Fruit fly (Drosophila melanogaster) S2 (cell line): ENCODE data around the gene CG15160.

Experiments
- CG8478 ChIP-seq: fragments of >200 bp; optimal IDR thresholded peaks from 2 replicates; lab custom pipeline; 2018
- CTCF ChIP-seq, 2 experiments: fragments of >200 bp; optimal IDR thresholded peaks; 2 replicates each; lab custom pipeline; 2018

- no peak for TF ChIP-seq CG8478
- no peak for TF ChIP-seq CTCF (optimal IDR thresholded peaks at IDR 0.05; lab: Kevin White, UChicago)
These were observed 41.2 kb upstream of the CG15160 start for dm6 chr2L:18549470-18549869.
